Worm (Caenorhabditis elegans) whole organism, mixed stage, embryonic: ENCODE data around the gene nud-1.

Experiments used
- M03D4.4 ChIP-seq: sonication (generic microtip); optimal IDR thresholded peaks from 2 replicates; lab custom pipeline; 2017; ENCODE audit warnings: mild to moderate bottlenecking, missing genetic modification characterization, missing compliant biosample characterization
- bed-3 ChIP-seq: fragments of 200-800 bp; sonication (Bioruptor generic); optimal IDR thresholded peaks from 3 replicates; lab custom pipeline; 2018; ENCODE audit warnings: mild to moderate bottlenecking, missing genetic modification characterization, moderate library complexity, missing compliant biosample characterization
- blmp-1 ChIP-seq: fragments of 150-350 bp; optimal IDR thresholded peaks from 2 replicates; lab custom pipeline; 2014; ENCODE audit warnings: missing biosample characterization, missing genetic modification characterization
- ceh-39 ChIP-seq: fragments of 150-350 bp; optimal IDR thresholded peaks from 2 replicates; lab custom pipeline; 2014; ENCODE audit warnings: missing biosample characterization, missing genetic modification characterization
- ceh-43 ChIP-seq: fragments of 200-800 bp; sonication (Bioruptor generic); optimal IDR thresholded peaks from 2 replicates; lab custom pipeline; 2018; ENCODE audit warnings: mild to moderate bottlenecking, missing genetic modification characterization, moderate library complexity, missing compliant biosample characterization
- ceh-83 ChIP-seq: fragments of 200-800 bp; sonication (Bioruptor generic); optimal IDR thresholded peaks from 2 replicates; lab custom pipeline; 2018; ENCODE audit warnings: mild to moderate bottlenecking, missing genetic modification characterization, missing compliant biosample characterization
- ces-1 ChIP-seq: fragments of 150-350 bp; optimal IDR thresholded peaks from 2 replicates; lab custom pipeline; 2014; ENCODE audit warnings: missing biosample characterization, missing genetic modification reagents, missing genetic modification characterization
- cnd-1 ChIP-seq: fragments of 200-800 bp; sonication (Bioruptor generic); optimal IDR thresholded peaks from 2 replicates; lab custom pipeline; 2018; ENCODE audit warnings: mild to moderate bottlenecking, missing genetic modification characterization, missing compliant biosample characterization
- drap-1 ChIP-seq: fragments of 200-800 bp; sonication (Bioruptor generic); optimal IDR thresholded peaks from 3 replicates; lab custom pipeline; 2018; ENCODE audit warnings: mild to moderate bottlenecking, missing genetic modification characterization, missing compliant biosample characterization
- elt-1 ChIP-seq: sonication (generic microtip); optimal IDR thresholded peaks from 2 replicates; lab custom pipeline; 2017; ENCODE audit warnings: missing genetic modification characterization, mild to moderate bottlenecking, missing compliant biosample characterization, antibody characterized with exemption, moderate library complexity, borderline replicate concordance; ENCODE audit not compliant: insufficient read depth
- elt-3 ChIP-seq: fragments of 150-350 bp; optimal IDR thresholded peaks from 2 replicates; lab custom pipeline; 2014; ENCODE audit warnings: missing biosample characterization, missing genetic modification characterization
- flh-1 ChIP-seq: fragments of 200-800 bp; sonication (Bioruptor generic); optimal IDR thresholded peaks from 2 replicates; lab custom pipeline; 2018; ENCODE audit warnings: mild to moderate bottlenecking, missing genetic modification characterization, moderate library complexity, missing compliant biosample characterization
- hlh-1 ChIP-seq: fragments of 150-350 bp; optimal IDR thresholded peaks from 2 replicates; lab custom pipeline; 2014; ENCODE audit warnings: missing biosample characterization, missing genetic modification reagents, missing genetic modification characterization
- lin-13 ChIP-seq: fragments of 150-350 bp; optimal IDR thresholded peaks from 2 replicates; lab custom pipeline; 2014; ENCODE audit warnings: missing biosample characterization, missing genetic modification characterization
- lin-32 ChIP-seq: fragments of 200-800 bp; sonication (Bioruptor generic); optimal IDR thresholded peaks from 2 replicates; lab custom pipeline; 2018; ENCODE audit warnings: mild to moderate bottlenecking, missing genetic modification characterization, missing compliant biosample characterization
- lsy-2 ChIP-seq: fragments of 150-350 bp; optimal IDR thresholded peaks from 2 replicates; lab custom pipeline; 2014; ENCODE audit warnings: missing biosample characterization, missing genetic modification characterization
- mab-5 ChIP-seq: fragments of 150-350 bp; optimal IDR thresholded peaks from 2 replicates; lab custom pipeline; 2014; ENCODE audit warnings: missing biosample characterization, missing genetic modification characterization
- mep-1 ChIP-seq: fragments of 150-350 bp; optimal IDR thresholded peaks from 2 replicates; lab custom pipeline; 2017; ENCODE audit warnings: missing biosample characterization, missing genetic modification reagents, missing genetic modification characterization, inconsistent platforms
- mls-2 ChIP-seq: sonication (generic microtip); optimal IDR thresholded peaks from 2 replicates; lab custom pipeline; 2016; ENCODE audit warnings: mild to moderate bottlenecking, missing genetic modification characterization, moderate library complexity, missing compliant biosample characterization
- nhr-12 ChIP-seq: fragments of 150-350 bp; optimal IDR thresholded peaks from 2 replicates; lab custom pipeline; 2014; ENCODE audit warnings: missing biosample characterization, missing genetic modification characterization
- nhr-2 ChIP-seq: fragments of 150-350 bp; optimal IDR thresholded peaks from 2 replicates; lab custom pipeline; 2014; ENCODE audit warnings: missing biosample characterization, missing genetic modification characterization
- nhr-237 ChIP-seq: fragments of 150-350 bp; optimal IDR thresholded peaks from 2 replicates; lab custom pipeline; 2014; ENCODE audit warnings: missing biosample characterization, missing genetic modification characterization
- nhr-28 ChIP-seq: fragments of 150-350 bp; optimal IDR thresholded peaks from 2 replicates; lab custom pipeline; 2014; ENCODE audit warnings: missing biosample characterization, missing genetic modification characterization
- pha-4 ChIP-seq: fragments of 150-350 bp; optimal IDR thresholded peaks from 2 replicates; lab custom pipeline; 2018; ENCODE audit warnings: missing biosample characterization, missing genetic modification reagents, missing genetic modification characterization
- sem-2 ChIP-seq: fragments of 200-800 bp; sonication (Bioruptor generic); optimal IDR thresholded peaks from 2 replicates; lab custom pipeline; 2018; ENCODE audit warnings: mild to moderate bottlenecking, missing genetic modification characterization, missing compliant biosample characterization
- snpc-4 ChIP-seq: fragments of 150-350 bp; optimal IDR thresholded peaks from 2 replicates; lab custom pipeline; 2014; ENCODE audit warnings: missing biosample characterization, missing genetic modification characterization
- sptf-1 ChIP-seq: sonication (generic microtip); optimal IDR thresholded peaks from 2 replicates; lab custom pipeline; 2017; ENCODE audit warnings: mild to moderate bottlenecking, missing genetic modification characterization, moderate library complexity, missing compliant biosample characterization
- tbx-8 ChIP-seq: fragments of 200-800 bp; sonication (Bioruptor generic); optimal IDR thresholded peaks from 2 replicates; lab custom pipeline; 2018; ENCODE audit warnings: mild to moderate bottlenecking, missing genetic modification characterization, moderate library complexity, missing compliant biosample characterization
- unc-120 ChIP-seq: sonication (generic microtip); optimal IDR thresholded peaks from 2 replicates; lab custom pipeline; 2017; ENCODE audit warnings: missing genetic modification characterization, missing compliant biosample characterization; ENCODE audit not compliant: poor library complexity, severe bottlenecking
- unc-39 ChIP-seq: fragments of 150-350 bp; optimal IDR thresholded peaks from 2 replicates; lab custom pipeline; 2014; ENCODE audit warnings: missing biosample characterization, missing genetic modification characterization
- unc-62 ChIP-seq: fragments of 150-350 bp; optimal IDR thresholded peaks from 2 replicates; lab custom pipeline; 2014; ENCODE audit warnings: missing biosample characterization, missing genetic modification reagents, missing genetic modification characterization
- zip-8 ChIP-seq: fragments of 150-350 bp; optimal IDR thresholded peaks from 2 replicates; lab custom pipeline; 2014; ENCODE audit warnings: missing biosample characterization, missing genetic modification characterization
- ztf-11 ChIP-seq: fragments of 150-350 bp; optimal IDR thresholded peaks from 2 replicates; lab custom pipeline; 2014; ENCODE audit warnings: missing biosample characterization, missing genetic modification characterization

Gene nud-1

DNA sequence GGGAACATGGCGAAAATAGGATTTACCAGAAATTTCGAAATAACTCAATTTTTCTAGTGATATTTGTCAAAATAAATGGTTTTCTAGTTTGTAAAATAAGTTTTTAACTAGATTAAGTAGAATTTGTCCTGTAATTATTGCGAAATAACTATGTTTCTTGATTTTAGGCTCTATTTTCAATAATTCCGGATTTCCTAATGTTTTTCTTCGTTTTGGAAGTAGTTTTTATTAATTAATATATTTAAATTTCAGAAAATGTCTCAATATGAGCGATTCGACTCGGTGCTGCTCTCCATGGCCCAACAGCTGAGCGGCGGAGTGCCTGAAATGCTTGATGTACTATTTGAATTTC, at the start of gene nud-1:
TSS of gene nud-1 (plus strand) at position 253 of the 352 bp plus-strand sequence.
- TF ChIP-seq snpc-4 (tag; lab: Kevin White, UChicago) (no peak), lsy-2 (tag; lab: Kevin White, UChicago) (no peak), elt-3 (tag; lab: Kevin White, UChicago) (no peak), mls-2 (tag; lab: Kevin White, UChicago) (no peak), tbx-8 (GFP tag; lab: Kevin White, UChicago) (no peak), hlh-1 (tag; lab: Kevin White, UChicago) (no peak), elt-1 (no peak), nhr-237 (tag; lab: Kevin White, UChicago) (no peak), ceh-83 (GFP tag; lab: Kevin White, UChicago) (no peak), nhr-28 (tag; lab: Kevin White, UChicago) (no peak), flh-1 (GFP tag; lab: Kevin White, UChicago) (no peak), ceh-39 (tag; lab: Kevin White, UChicago) (no peak), ceh-43 (GFP tag; lab: Kevin White, UChicago) (no peak), blmp-1 (tag; lab: Kevin White, UChicago) (no peak), M03D4.4 (no peak), bed-3 (no peak), mab-5 (tag; lab: Kevin White, UChicago) (no peak), nhr-12 (tag; lab: Kevin White, UChicago) (no peak), unc-39 (tag; lab: Kevin White, UChicago) (no peak), ces-1 (GFP tag; lab: Kevin White, UChicago) (no peak)

DNA sequence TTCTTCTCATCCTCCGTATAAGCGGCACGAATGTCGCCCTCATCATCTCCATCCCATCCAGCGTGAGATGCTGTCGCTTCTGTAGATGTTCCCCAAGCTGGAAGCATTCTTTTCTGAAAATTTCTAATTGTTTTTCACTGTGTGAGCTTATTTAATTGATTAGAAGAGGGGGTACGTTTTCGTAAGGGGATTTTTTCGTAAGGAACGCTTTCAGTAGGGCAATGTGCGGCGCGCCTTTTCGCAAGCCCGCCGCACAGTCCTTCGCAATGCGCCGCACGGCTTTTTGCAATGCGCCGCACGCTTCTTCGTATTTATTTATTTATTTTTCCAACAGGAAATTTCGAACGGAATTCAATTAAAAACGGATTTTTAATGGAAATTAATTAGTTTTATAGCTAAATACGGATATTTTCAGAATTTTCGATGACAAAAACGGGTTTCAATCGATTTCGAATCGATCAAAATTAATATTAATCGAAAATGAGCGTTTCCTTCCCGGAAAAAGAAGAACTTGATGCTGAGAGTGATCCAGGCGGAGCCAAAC, 48.3 kb upstream of the nud-1 start, which contains the start of gene set-25:
TSS of gene set-25 (minus strand) at position 120 of the 544 bp plus-strand sequence.
- TF ChIP-seq M03D4.4 (peak; percentile 43), mls-2 (tag; lab: Kevin White, UChicago) (peak; percentile 51), ceh-43 (GFP tag; lab: Kevin White, UChicago) (peak; percentile 59), sptf-1 (tag; lab: Kevin White, UChicago) (peak; percentile 50), drap-1 (GFP tag; lab: Kevin White, UChicago) (peak; percentile 14)

DNA sequence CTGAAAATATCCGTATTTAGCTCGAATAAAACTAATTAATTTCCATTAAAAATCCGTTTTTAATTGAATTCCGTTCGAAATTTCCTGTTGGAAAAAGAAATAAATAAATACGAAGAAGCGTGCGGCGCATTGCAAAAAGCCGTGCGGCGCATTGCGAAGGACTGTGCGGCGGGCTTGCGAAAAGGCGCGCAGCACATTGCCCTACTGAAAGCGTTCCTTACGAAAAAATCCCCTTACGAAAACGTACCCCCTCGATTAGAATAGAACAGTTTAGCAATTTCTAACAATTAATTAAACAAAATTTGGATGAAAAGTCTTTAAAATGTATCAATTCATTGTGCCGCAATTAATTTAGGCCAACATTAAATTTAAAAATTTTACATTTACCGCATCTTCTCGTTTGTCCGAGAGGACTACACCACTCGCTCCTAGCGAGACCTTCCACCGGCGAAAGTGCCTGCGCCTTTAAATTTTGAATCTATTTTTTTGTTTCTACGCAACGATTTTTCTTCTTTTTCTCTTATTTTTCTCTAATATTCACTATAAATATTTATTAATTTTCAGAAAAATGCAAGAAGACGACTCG, 44.9 kb upstream of the nud-1 start, which contains the start of gene npp-18:
TSS of gene npp-18 (plus strand) at position 565 of the 586 bp plus-strand sequence.
- TF ChIP-seq lsy-2 (tag; lab: Kevin White, UChicago), result peak; percentile 49
- TF ChIP-seq pha-4 (tag; lab: Kevin White, UChicago), result peak; percentile 13
- TF ChIP-seq lin-13 (tag; lab: Kevin White, UChicago), result peak; percentile 16
- TF ChIP-seq ces-1 (GFP tag; lab: Kevin White, UChicago), result peak; percentile 60
- TF ChIP-seq mep-1 (tag; lab: Kevin White, UChicago), result peak; percentile 16

DNA sequence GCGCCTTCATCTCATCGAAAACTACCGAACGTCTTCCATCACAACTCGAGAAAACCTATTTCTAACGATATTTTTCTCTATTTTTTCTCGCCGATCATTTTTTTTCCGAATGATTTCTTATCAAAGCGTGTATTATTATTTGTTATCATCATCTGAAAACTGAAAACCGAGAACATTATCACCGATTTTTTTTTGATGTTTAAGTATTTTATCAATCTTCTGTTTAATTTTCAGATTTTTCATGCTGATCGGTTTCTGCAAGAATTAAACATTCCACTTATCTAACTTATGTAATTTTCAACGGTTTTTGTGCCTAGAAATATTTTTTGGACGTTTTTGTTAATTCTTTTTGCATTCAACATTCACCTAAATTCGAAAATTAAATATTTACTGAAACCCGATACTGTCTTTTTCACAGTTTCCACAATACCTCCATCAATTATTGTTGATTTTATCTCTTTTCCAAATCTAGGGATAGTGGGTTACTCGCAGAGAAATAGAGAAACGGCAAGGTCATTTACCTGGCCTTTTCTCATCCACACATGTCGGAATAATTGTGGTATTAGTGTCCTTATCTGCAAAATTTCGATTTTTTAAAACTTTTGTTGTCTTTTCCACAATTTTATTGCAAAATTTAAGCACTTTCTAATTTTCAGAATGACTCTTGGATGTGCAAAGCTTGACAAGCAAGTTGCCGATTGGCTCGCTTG, 42.5 kb upstream of the nud-1 start, which contains the start of gene pgm-2:
TSS of gene pgm-2 (plus strand) at position 657 of the 710 bp plus-strand sequence.
- TF ChIP-seq elt-1, result peak; percentile 82
- TF ChIP-seq mls-2 (tag; lab: Kevin White, UChicago), result no peak
- TF ChIP-seq ceh-83 (GFP tag; lab: Kevin White, UChicago), result no peak
- no peak for TF ChIP-seq unc-120 (tag; lab: Kevin White, UChicago)
- no peak for TF ChIP-seq sem-2 (GFP tag; lab: Kevin White, UChicago)
- no peak for TF ChIP-seq nhr-237 (tag; lab: Kevin White, UChicago)
- TF ChIP-seq nhr-12 (tag; lab: Kevin White, UChicago), result no peak
- peak; percentile 35 for TF ChIP-seq nhr-2
- TF ChIP-seq drap-1 (GFP tag; lab: Kevin White, UChicago), result no peak
- no peak for TF ChIP-seq flh-1 (GFP tag; lab: Kevin White, UChicago)

DNA sequence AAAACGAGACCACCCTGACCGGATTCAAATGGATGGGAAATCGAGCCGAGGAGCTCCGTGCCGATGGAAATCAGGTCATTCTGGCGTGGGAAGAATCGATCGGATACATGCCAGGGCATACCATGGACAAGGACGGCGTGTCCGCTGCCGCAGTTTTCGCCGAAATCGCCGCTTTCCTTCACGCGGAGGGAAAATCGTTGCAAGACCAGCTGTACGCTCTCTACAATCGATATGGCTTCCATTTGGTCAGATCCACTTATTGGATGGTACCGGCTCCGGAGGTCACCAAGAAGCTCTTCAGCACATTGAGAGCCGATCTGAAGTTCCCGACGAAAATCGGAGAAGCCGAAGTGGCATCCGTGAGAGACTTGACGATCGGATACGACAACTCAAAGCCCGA, 39.3 kb upstream of the nud-1 start:
- TF ChIP-seq zip-8, result no peak
- TF ChIP-seq cnd-1 (tag; lab: Kevin White, UChicago), result no peak
- no peak for TF ChIP-seq snpc-4 (tag; lab: Kevin White, UChicago)
- no peak for TF ChIP-seq unc-39 (tag; lab: Kevin White, UChicago)
- TF ChIP-seq ztf-11, result no peak
- no peak for TF ChIP-seq lin-32 (GFP tag; lab: Kevin White, UChicago)
- no peak for TF ChIP-seq unc-62
- no peak for TF ChIP-seq ceh-39 (tag; lab: Kevin White, UChicago)
- TF ChIP-seq lsy-2 (tag; lab: Kevin White, UChicago), result no peak
- TF ChIP-seq, all 35 proteins: peak for 0
